Fruit fly (Drosophila melanogaster): ENCODE data around the gene CG31643.

Gene CG31643

DNA sequence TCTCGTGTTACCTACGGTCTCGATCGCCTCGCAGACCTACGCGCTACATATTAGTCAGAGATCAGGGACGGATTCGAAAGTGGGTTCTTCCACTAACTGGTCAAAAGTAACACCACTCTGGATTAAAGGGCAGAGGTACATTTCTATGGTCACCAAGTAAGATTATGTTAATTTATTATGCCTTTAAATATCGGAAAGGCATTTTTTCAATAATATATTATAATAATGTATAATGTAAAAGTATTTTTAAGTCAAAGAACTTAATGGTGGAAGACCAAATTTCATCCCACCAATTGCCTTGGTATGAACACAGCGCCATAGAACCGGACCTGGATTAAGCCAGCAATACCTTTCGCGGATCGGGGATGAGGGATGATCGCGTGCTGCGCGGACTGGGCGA lies 15.1 kb upstream of the CG31643 start:
- TF ChIP-seq fd96Ca (GFP tag; IDR thresholded peaks at IDR 0.05) (peak; percentile 51; the same call in 2 of the 3 replicates), CG10348 (GFP tag; IDR thresholded peaks at IDR 0.05) (no peak), CG32121 (GFP tag; IDR thresholded peaks at IDR 0.05) (no peak), CG4496 (GFP tag; IDR thresholded peaks at IDR 0.05) (0 out of 3 replicates have a peak, but pooled peaks have one; percentile 20), Ets98B (GFP tag; IDR thresholded peaks at IDR 0.05) (no peak), Pif1B (GFP tag; optimal IDR thresholded peaks at IDR 0.05) (peak; percentile 74), rn (GFP tag; IDR thresholded peaks at IDR 0.05) (no peak), gl (tag; optimal IDR thresholded peaks at IDR 0.05) (peak; percentile 32), CG8301 (tag; optimal IDR thresholded peaks at IDR 0.05) (peak; percentile 53), D1 (tag; optimal IDR thresholded peaks at IDR 0.05) (peak; percentile 16), Snoo (tag; optimal IDR thresholded peaks at IDR 0.05) (peak; percentile 59), CG13204 (GFP tag; optimal IDR thresholded peaks at IDR 0.05) (peak; percentile 3), CG12605 (GFP tag; IDR thresholded peaks at IDR 0.05) (no peak), CG17806 (tag; optimal IDR thresholded peaks at IDR 0.05) (peak; percentile 76), CG8159 (tag; optimal IDR thresholded peaks at IDR 0.05) (peak; percentile 83), Pif1A (GFP tag; optimal IDR thresholded peaks at IDR 0.05) (peak; percentile 65), EcR (GFP tag; optimal IDR thresholded peaks at IDR 0.05) (no peak), CG9948 (tag; optimal IDR thresholded peaks at IDR 0.05) (peak; percentile 66), CG15710 (tag; optimal IDR thresholded peaks at IDR 0.05) (peak; percentile 57), CG14655 (GFP tag; optimal IDR thresholded peaks at IDR 0.05) (peak; percentile 77), CG34367 (tag; optimal IDR thresholded peaks at IDR 0.05) (peak; percentile 40)

DNA sequence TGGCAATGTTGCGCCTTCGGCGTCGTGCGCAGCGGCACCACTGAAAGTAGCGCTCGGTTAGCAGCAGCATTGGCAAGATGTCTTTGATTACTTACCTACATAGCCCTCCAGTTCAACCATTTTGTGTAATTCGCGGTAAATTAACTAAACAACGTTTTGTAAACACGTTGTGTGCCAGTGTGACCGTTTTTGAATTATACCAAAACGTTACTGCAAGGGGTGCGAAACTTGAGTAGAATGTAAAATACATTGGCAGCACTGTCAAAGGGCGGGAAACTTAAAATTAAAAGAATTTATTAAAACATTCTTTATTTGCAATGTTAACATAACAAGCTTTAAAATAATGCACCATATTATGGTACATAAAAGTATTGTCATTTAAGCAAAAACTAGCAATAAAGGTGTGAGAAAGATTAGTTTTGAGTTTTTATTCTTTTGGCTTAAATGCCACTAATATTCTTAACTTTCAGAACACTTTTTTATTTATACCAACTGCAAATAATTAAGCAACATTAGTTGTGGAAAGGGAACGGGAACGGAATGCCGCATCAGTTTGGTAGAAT lies 13.5 kb upstream of the CG31643 start, which contains the start of gene CG9107:
Gene CG9107, minus strand, starts transcription at position 195 of the 563 bp plus-strand sequence.
- no peak for TF ChIP-seq CG32121 (GFP tag; IDR thresholded peaks at IDR 0.05)
- no peak for TF ChIP-seq CG12605 (GFP tag; IDR thresholded peaks at IDR 0.05)
- TF ChIP-seq D1 (tag; optimal IDR thresholded peaks at IDR 0.05): no peak
- no peak for TF ChIP-seq Snoo (tag; optimal IDR thresholded peaks at IDR 0.05)
- no peak for TF ChIP-seq fd96Ca (GFP tag; IDR thresholded peaks at IDR 0.05)
- no peak for TF ChIP-seq CG8159 (tag; optimal IDR thresholded peaks at IDR 0.05)
- no peak for TF ChIP-seq CG13204 (GFP tag; optimal IDR thresholded peaks at IDR 0.05)
- no peak for TF ChIP-seq CG4496 (GFP tag; IDR thresholded peaks at IDR 0.05)
- TF ChIP-seq CG17806 (tag; optimal IDR thresholded peaks at IDR 0.05): no peak
- no peak for TF ChIP-seq Pif1B (GFP tag; optimal IDR thresholded peaks at IDR 0.05)
- no peak for TF ChIP-seq CG9948 (tag; optimal IDR thresholded peaks at IDR 0.05)
- TF ChIP-seq CG14655 (GFP tag; optimal IDR thresholded peaks at IDR 0.05): no peak
- TF ChIP-seq rn (GFP tag; IDR thresholded peaks at IDR 0.05): no peak
- TF ChIP-seq Ets98B (GFP tag; IDR thresholded peaks at IDR 0.05): no peak
- no peak for TF ChIP-seq EcR (GFP tag; optimal IDR thresholded peaks at IDR 0.05)
- TF ChIP-seq CG10348 (GFP tag; IDR thresholded peaks at IDR 0.05): no peak
- TF ChIP-seq gl (tag; optimal IDR thresholded peaks at IDR 0.05): no peak
- no peak for TF ChIP-seq CG8301 (tag; optimal IDR thresholded peaks at IDR 0.05)
- no peak for TF ChIP-seq CG34367 (tag; optimal IDR thresholded peaks at IDR 0.05)

DNA sequence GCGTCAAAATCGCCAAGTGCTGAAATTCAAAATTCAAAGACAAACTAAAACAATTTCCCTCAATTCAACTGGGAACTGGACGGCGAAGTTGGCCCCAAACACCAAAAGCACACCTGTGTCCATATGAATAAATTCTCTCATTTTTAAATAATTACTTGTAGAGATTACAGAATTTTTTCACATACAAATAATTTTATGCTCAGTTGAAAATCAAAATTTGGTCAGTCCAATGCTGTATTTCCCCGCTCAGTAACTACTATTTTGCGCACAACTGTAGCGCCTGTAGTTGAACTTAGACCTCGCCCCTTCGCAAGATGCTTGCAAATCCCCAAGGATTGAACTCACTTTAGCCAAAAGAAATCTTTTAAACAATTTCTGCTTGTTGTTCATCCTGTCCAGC lies 9.2 kb upstream of the CG31643 start:
- peak; percentile 6 for TF ChIP-seq Pif1A (GFP tag; optimal IDR thresholded peaks at IDR 0.05)
- TF ChIP-seq gl (tag; optimal IDR thresholded peaks at IDR 0.05): no peak
- TF ChIP-seq CG15710 (tag; optimal IDR thresholded peaks at IDR 0.05): no peak
- TF ChIP-seq CG9948 (tag; optimal IDR thresholded peaks at IDR 0.05): no peak
- peak; percentile 2 for TF ChIP-seq CG34367 (tag; optimal IDR thresholded peaks at IDR 0.05)
- TF ChIP-seq CG8301 (tag; optimal IDR thresholded peaks at IDR 0.05): no peak
- TF ChIP-seq CG12605 (GFP tag; IDR thresholded peaks at IDR 0.05): peak; percentile 33; the same call in 1 of the 2 replicates
- no peak for TF ChIP-seq CG4496 (GFP tag; IDR thresholded peaks at IDR 0.05)
- TF ChIP-seq CG8159 (tag; optimal IDR thresholded peaks at IDR 0.05): no peak
- TF ChIP-seq CG32121 (GFP tag; IDR thresholded peaks at IDR 0.05): no peak
- TF ChIP-seq fd96Ca (GFP tag; IDR thresholded peaks at IDR 0.05): no peak
- TF ChIP-seq EcR (GFP tag; optimal IDR thresholded peaks at IDR 0.05): no peak

DNA sequence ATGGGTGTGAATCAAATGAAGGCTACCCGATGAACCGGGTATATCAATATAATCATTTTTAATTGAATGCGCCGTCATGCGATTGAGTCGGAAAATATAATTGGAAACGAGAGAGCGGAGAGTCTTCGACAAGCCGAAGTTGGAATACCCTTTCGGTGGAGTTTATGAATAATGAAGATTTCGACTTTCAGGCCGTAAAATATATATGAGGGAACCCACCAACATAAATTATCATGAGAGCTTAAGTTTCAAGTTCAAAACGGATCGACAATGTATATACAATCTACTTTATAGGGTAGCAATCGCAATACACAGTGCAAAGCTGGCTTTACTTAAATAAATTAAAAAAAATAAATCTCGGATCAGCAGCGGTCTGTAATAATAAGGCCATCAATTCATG lies 6.1 kb upstream of the CG31643 start:
- TF ChIP-seq CG32121 (GFP tag; IDR thresholded peaks at IDR 0.05) (no peak), Snoo (tag; optimal IDR thresholded peaks at IDR 0.05) (no peak), CG8159 (tag; optimal IDR thresholded peaks at IDR 0.05) (peak; percentile 69), CG15710 (tag; optimal IDR thresholded peaks at IDR 0.05) (peak; percentile 56), Pif1A (GFP tag; optimal IDR thresholded peaks at IDR 0.05) (no peak), EcR (GFP tag; optimal IDR thresholded peaks at IDR 0.05) (peak; percentile 40), CG12605 (GFP tag; IDR thresholded peaks at IDR 0.05) (no peak), Ets98B (GFP tag; IDR thresholded peaks at IDR 0.05) (peak; percentile 69), CG10348 (GFP tag; IDR thresholded peaks at IDR 0.05) (no peak), CG9948 (tag; optimal IDR thresholded peaks at IDR 0.05) (peak; percentile 29), gl (tag; optimal IDR thresholded peaks at IDR 0.05) (no peak), CG4496 (GFP tag; IDR thresholded peaks at IDR 0.05) (peak; percentile 60; the same call in 1 of the 3 replicates), CG8301 (tag; optimal IDR thresholded peaks at IDR 0.05) (no peak), CG13204 (GFP tag; optimal IDR thresholded peaks at IDR 0.05) (no peak), fd96Ca (GFP tag; IDR thresholded peaks at IDR 0.05) (peak; percentile 28; the same call in 1 of the 3 replicates), CG34367 (tag; optimal IDR thresholded peaks at IDR 0.05) (peak; percentile 45), CG17806 (tag; optimal IDR thresholded peaks at IDR 0.05) (peak; percentile 44), Pif1B (GFP tag; optimal IDR thresholded peaks at IDR 0.05) (no peak), D1 (tag; optimal IDR thresholded peaks at IDR 0.05) (no peak), rn (GFP tag; IDR thresholded peaks at IDR 0.05) (no peak), CG14655 (GFP tag; optimal IDR thresholded peaks at IDR 0.05) (no peak)

DNA sequence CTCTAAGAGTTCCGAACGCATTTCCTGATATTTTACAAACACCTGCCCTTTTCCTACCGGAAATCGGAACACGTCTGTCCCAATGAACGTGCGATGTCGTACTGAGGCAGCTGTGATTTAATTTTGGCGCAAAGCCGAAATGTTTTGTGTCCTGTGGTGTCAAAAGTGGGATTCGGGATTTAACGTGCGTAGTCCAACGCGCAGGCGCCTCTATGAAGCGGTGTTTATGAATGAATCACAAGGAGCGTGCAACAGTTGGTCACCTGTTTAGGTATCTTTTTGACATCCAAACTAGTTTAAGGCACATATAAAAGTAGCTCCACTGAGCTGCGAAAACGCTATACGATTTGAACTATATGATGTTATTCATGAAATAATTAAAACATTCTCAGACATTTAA lies 3.6 kb upstream of the CG31643 start, which contains the start of gene CG9109:
Gene CG9109, minus strand, starts transcription at position 80 of the 400 bp plus-strand sequence.
- TF ChIP-seq CG12605 (GFP tag; IDR thresholded peaks at IDR 0.05) (peak; percentile 40; the same call in 1 of the 2 replicates), EcR (GFP tag; optimal IDR thresholded peaks at IDR 0.05) (no peak), CG4496 (GFP tag; IDR thresholded peaks at IDR 0.05) (no peak)
